Fruit fly (Drosophila melanogaster): ENCODE results near the gene prd.

DNA sequence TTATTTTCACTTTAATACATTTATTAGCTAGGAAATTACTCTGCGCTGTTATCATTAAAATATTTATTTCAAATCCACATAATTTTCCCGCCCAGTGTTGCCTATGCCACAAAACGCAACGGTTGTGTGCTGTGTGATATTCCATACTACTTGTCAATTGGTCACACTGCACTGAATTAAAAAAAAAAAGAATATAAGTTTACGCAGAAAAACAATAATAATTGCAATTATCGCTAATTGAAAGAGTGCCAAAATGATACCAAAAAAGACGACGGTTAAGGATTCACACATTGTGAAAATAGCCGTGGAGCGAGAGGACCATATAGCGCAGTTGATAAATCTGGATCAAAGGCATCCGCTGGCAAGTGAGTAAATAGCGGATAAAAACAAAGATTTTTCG, 12.1 kb upstream of the prd start, which contains the start of gene Ced-12:
- TF ChIP-seq CG3919 (GFP tag; optimal IDR thresholded peaks at IDR 0.05) (no peak), fd85E (GFP tag; optimal IDR thresholded peaks at IDR 0.05) (no peak), OdsH (GFP tag; optimal IDR thresholded peaks at IDR 0.05) (no peak), pdm3 (GFP tag; optimal IDR thresholded peaks at IDR 0.05) (no peak), CG15336 (GFP tag; IDR thresholded peaks at IDR 0.05) (no peak), dac (GFP tag; optimal IDR thresholded peaks at IDR 0.05) (no peak), Gug (GFP tag; IDR thresholded peaks at IDR 0.05) (no peak), CG11902 (GFP tag; optimal IDR thresholded peaks at IDR 0.05) (no peak), CG32006 (GFP tag; optimal IDR thresholded peaks at IDR 0.05) (no peak), vri (GFP tag; optimal IDR thresholded peaks at IDR 0.05) (no peak), CG4318 (GFP tag; optimal IDR thresholded peaks at IDR 0.05) (no peak), CG3032 (tag; optimal IDR thresholded peaks at IDR 0.05) (no peak)
